Worm (Caenorhabditis elegans): ENCODE data around the gene F29C4.4.

The F29C4.4 gene

DNA sequence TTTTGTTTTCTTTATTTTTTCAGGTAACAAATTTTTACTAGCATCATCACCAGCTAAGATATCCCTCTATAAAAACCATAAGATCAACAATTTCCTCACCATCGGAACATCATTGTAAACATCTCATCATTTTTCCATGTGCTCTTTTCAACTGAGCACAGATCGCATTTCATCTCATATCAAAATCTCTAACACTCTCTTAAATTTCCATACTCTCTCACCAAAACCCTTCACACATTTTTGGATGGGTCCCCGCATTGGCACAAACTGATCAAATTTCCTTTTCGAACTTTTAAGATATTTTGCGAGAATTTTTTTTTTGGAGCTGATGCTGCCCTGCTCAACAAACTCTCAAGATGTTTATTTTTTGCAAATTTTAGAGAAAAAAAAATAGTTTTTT is 34.1 kb upstream of the F29C4.4 start:
- TF ChIP-seq mcd-1 (GFP tag; IDR thresholded peaks at IDR 0.05) (no peak), bed-2 (GFP tag; IDR thresholded peaks at IDR 0.05) (no peak), madf-8 (GFP tag; conservative IDR thresholded peaks at IDR 0.05) (no peak), cebp-1 (GFP tag; IDR thresholded peaks at IDR 0.05) (no peak), cebp-1 (tag; optimal IDR thresholded peaks at IDR 0.05) (no peak), F57C9.4 (tag; optimal IDR thresholded peaks at IDR 0.05) (no peak), cebp-2 (GFP tag; IDR thresholded peaks at IDR 0.05) (no peak)

DNA sequence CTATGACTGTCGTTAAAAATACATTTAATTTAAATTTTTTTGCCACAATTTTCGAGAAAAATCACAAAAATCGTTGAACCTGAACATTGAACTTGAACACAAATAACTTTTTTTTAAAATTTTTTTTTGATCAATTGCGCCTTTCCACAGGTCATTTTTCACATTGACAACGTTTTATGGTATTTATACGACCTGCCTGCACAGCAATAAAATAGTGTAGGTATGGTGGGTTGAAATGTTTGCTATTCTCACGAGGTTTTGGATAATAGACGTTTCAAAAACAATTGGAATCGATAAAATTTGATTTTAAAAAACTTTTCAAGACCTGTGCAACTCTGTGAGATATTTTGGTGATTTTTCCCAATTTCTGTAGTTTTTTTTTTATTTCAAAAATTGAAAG is 33.3 kb upstream of the F29C4.4 start:
- TF ChIP-seq lin-35 (GFP tag; optimal IDR thresholded peaks at IDR 0.05) = no peak
- TF ChIP-seq F39B2.1 (GFP tag; IDR thresholded peaks at IDR 0.05) = no peak

DNA sequence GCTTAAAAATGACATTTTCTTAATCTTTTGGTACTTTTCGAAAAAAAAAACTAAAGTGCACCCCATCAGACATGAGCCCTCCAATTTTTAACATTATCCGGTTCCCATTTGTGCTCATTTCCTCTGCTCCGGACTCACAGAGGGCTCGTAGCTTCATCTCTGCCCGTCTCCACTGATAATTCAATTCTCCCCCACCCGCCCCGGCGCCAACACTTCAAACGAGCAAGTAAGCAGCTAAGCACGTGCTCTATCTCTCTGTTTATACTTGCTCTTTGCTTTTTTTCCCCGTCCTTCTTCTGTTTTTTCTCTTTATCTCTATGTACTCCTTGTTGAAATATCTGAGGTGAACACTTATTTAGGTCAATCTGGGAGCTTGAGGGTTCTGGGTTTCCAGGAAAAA is 32.3 kb upstream of the F29C4.4 start, which contains the start of gene T05C7.9:
Gene T05C7.9, plus strand, starts transcription at position 72 of the 400 bp plus-strand sequence.
- no peak for TF ChIP-seq sptf-2 (GFP tag; optimal IDR thresholded peaks at IDR 0.05)
- 0 out of 2 replicates have a peak, but pooled peaks have one; percentile 32 for TF ChIP-seq zfh-2 (GFP tag; conservative IDR thresholded peaks at IDR 0.05)
- no peak for TF ChIP-seq snpc-3.4 (tag; optimal IDR thresholded peaks at IDR 0.05)
- TF ChIP-seq tbx-9 (tag; optimal IDR thresholded peaks at IDR 0.05; ENCODE audit: borderline replicate concordance) = no peak

DNA sequence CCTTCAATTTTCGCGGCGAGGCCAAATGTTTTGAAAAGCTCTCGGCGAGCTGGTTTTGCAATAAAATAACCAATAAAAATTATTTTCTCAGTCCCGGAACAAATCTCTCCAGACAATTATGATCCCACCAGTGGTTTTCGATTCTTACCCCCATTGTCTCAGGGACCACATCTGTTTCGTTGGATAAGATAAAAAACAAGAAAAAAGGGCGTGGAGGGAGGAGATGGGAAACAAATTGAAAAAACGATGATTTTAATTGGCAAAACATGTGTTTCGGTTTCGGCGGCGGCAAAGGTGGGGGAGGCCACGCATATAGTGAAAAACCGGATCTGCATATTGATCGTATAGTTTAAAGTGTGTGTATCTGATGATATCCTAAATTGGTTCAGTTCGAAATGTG is 30.5 kb upstream of the F29C4.4 start:
- TF ChIP-seq hmg-1.2 (GFP tag; IDR thresholded peaks at IDR 0.05) = no peak
- no peak for TF ChIP-seq zfh-2 (GFP tag; conservative IDR thresholded peaks at IDR 0.05)
- TF ChIP-seq ztf-26 (tag; optimal IDR thresholded peaks at IDR 0.05) = no peak
- no peak for TF ChIP-seq unc-130 (GFP tag; optimal IDR thresholded peaks at IDR 0.05)
- no peak for TF ChIP-seq akir-1 (GFP tag; optimal IDR thresholded peaks at IDR 0.05)
- no peak for TF ChIP-seq nfyb-1 (GFP tag; IDR thresholded peaks at IDR 0.05)
- no peak for TF ChIP-seq dpff-1 (tag; optimal IDR thresholded peaks at IDR 0.05)
- TF ChIP-seq die-1 (tag; optimal IDR thresholded peaks at IDR 0.05) = no peak
- no peak for TF ChIP-seq rcor-1 (GFP tag; IDR thresholded peaks at IDR 0.05)
- no peak for TF ChIP-seq nhr-90 (tag; optimal IDR thresholded peaks at IDR 0.05)
- no peak for TF ChIP-seq repo-1 (tag; optimal IDR thresholded peaks at IDR 0.05)
- no peak for TF ChIP-seq ztf-3 (GFP tag; optimal IDR thresholded peaks at IDR 0.05)
- no peak for TF ChIP-seq mxl-1 (tag; optimal IDR thresholded peaks at IDR 0.05)

DNA sequence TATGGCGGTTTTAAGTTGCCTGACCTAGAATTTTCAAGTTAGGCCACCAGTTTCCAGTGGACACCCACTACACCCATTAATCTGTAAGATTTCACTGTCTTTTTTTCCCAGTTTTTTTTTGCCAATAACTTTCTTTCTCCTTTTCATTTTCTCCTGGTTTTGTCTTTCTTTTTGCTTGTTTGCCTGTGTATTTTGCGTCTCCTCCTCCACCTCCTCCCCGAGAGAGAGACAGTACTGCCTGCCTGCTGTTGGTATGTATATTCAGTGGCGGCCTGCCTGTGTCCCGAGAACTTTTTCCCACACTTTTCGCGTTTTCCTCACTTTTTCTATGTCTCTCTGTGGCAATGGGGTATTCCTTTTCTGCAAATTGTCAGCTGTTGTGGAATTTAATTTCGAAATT is 30.0 kb upstream of the F29C4.4 start:
- TF ChIP-seq mes-4 (tag; optimal IDR thresholded peaks at IDR 0.05) (no peak), lin-40 (tag; optimal IDR thresholded peaks at IDR 0.05) (no peak), hmg-1.2 (GFP tag; IDR thresholded peaks at IDR 0.05) (0 out of 2 replicates have a peak, but pooled peaks have one; percentile 4), repo-1 (tag; optimal IDR thresholded peaks at IDR 0.05) (no peak), nhr-27 (tag; optimal IDR thresholded peaks at IDR 0.05) (no peak), egl-18 (GFP tag; IDR thresholded peaks at IDR 0.05) (no peak), ZK185.1 (tag; optimal IDR thresholded peaks at IDR 0.05; ENCODE audit: poor library complexity, severe bottlenecking) (no peak), nhr-80 (tag; optimal IDR thresholded peaks at IDR 0.05) (peak; percentile 30), nhr-90 (tag; optimal IDR thresholded peaks at IDR 0.05) (no peak), ama-1 (optimal IDR thresholded peaks at IDR 0.05) (no peak), ama-1 (GFP tag; optimal IDR thresholded peaks at IDR 0.05) (no peak), Y67H2A.10 (GFP tag; conservative IDR thresholded peaks at IDR 0.05) (no peak), cebp-1 (GFP tag; IDR thresholded peaks at IDR 0.05) (no peak), cebp-1 (tag; optimal IDR thresholded peaks at IDR 0.05) (peak; percentile 49), hlh-26 (GFP tag; conservative IDR thresholded peaks at IDR 0.05) (no peak), lsl-1 (GFP tag; optimal IDR thresholded peaks at IDR 0.05) (no peak)
